Fruit fly (Drosophila melanogaster) whole organism, embryonic: Measurements from ENCODE around the gene CG13893.

Source experiments
- Aef1 ChIP-seq: fragments of 200-800 bp; sonication (Bioruptor generic); IDR thresholded peaks from 3 replicates; pipeline ENCODE4 v1.3.6; 2022; ENCODE audit warnings: missing biosample characterization, missing genetic modification characterization
- Antp ChIP-seq: fragments of 200-800 bp; sonication (Bioruptor generic); optimal IDR thresholded peaks from 3 replicates; lab custom pipeline; 2016; ENCODE audit warnings: missing biosample characterization, missing genetic modification characterization
- Bteb2 ChIP-seq: fragments of 200-800 bp; sonication (Bioruptor generic); optimal IDR thresholded peaks from 2 replicates; lab custom pipeline; 2016; ENCODE audit warnings: missing biosample characterization, missing genetic modification characterization
- CG11093 ChIP-seq: fragments of 200-800 bp; sonication (Bioruptor generic); IDR thresholded peaks from 3 replicates; pipeline ENCODE4 v1.3.6; 2022; ENCODE audit warnings: missing biosample characterization, missing genetic modification characterization
- CG11398 ChIP-seq: fragments of 200-800 bp; sonication (Bioruptor generic); optimal IDR thresholded peaks from 2 replicates; lab custom pipeline; 2016; ENCODE audit warnings: missing biosample characterization, missing genetic modification characterization
- CG13287 ChIP-seq: fragments of 200-800 bp; sonication (Bioruptor generic); IDR thresholded peaks from 2 replicates; pipeline ENCODE4 v1.3.6; 2022; ENCODE audit warnings: missing biosample characterization, missing genetic modification characterization; ENCODE audit not compliant: partially characterized antibody
- CG13624 ChIP-seq: fragments of 200-800 bp; sonication (Bioruptor generic); optimal IDR thresholded peaks from 2 replicates; lab custom pipeline; 2016; ENCODE audit warnings: missing biosample characterization, missing genetic modification characterization
- CG14860 ChIP-seq: fragments of 200-800 bp; sonication (Bioruptor generic); IDR thresholded peaks from 3 replicates; pipeline ENCODE4 v1.3.6; 2022; ENCODE audit warnings: missing biosample characterization, missing genetic modification characterization; ENCODE audit not compliant: partially characterized antibody
- CG30431 ChIP-seq: fragments of 200-800 bp; sonication (Bioruptor generic); optimal IDR thresholded peaks from 2 replicates; lab custom pipeline; 2017; ENCODE audit warnings: missing biosample characterization, missing genetic modification characterization
- CG32532 ChIP-seq: fragments of 200-800 bp; sonication (Bioruptor generic); IDR thresholded peaks from 2 replicates; pipeline ENCODE4 v1.3.6; 2022; ENCODE audit warnings: missing biosample characterization, missing genetic modification characterization
- CG3281 ChIP-seq: fragments of 200-800 bp; sonication (Bioruptor generic); optimal IDR thresholded peaks from 3 replicates; lab custom pipeline; 2017; ENCODE audit warnings: missing biosample characterization, mild to moderate bottlenecking, missing genetic modification characterization
- CG42726 ChIP-seq: fragments of 200-800 bp; sonication (Bioruptor generic); IDR thresholded peaks from 2 replicates; pipeline ENCODE4 v1.3.6; 2022; ENCODE audit warnings: missing biosample characterization, missing genetic modification characterization; ENCODE audit not compliant: partially characterized antibody
- CG4328 ChIP-seq: fragments of 200-800 bp; sonication (Bioruptor generic); optimal IDR thresholded peaks from 3 replicates; lab custom pipeline; 2017; ENCODE audit warnings: missing biosample characterization, missing genetic modification reagents, missing genetic modification characterization
- CG43689 ChIP-seq: fragments of 200-800 bp; sonication (Bioruptor generic); IDR thresholded peaks from 2 replicates; pipeline ENCODE4 v1.3.6; 2022; ENCODE audit warnings: missing biosample characterization, missing genetic modification characterization
- CG4424 ChIP-seq: fragments of 200-800 bp; sonication (Bioruptor generic); optimal IDR thresholded peaks from 3 replicates; lab custom pipeline; 2016; ENCODE audit warnings: missing biosample characterization, missing genetic modification characterization
- CG6765 ChIP-seq: fragments of 200-800 bp; sonication (Bioruptor generic); optimal IDR thresholded peaks from 3 replicates; lab custom pipeline; 2017; ENCODE audit warnings: missing biosample characterization, mild to moderate bottlenecking, missing genetic modification characterization
- CG8089 ChIP-seq: fragments of 200-800 bp; sonication (Bioruptor generic); optimal IDR thresholded peaks from 3 replicates; lab custom pipeline; 2016; ENCODE audit warnings: missing biosample characterization, missing genetic modification characterization
- CG8765 ChIP-seq: fragments of 200-800 bp; sonication (Bioruptor generic); IDR thresholded peaks from 2 replicates; pipeline ENCODE4 v1.3.6; 2022; ENCODE audit warnings: missing biosample characterization, missing genetic modification characterization
- CG9817 ChIP-seq: fragments of 200-800 bp; sonication (Bioruptor generic); optimal IDR thresholded peaks from 2 replicates; lab custom pipeline; 2018; ENCODE audit warnings: missing biosample characterization, mild to moderate bottlenecking, missing genetic modification characterization, moderate library complexity
- CTCF ChIP-seq: fragments of 200-800 bp; sonication (Bioruptor generic); optimal IDR thresholded peaks from 2 replicates; lab custom pipeline; 2017; ENCODE audit warnings: missing biosample characterization, mild to moderate bottlenecking, missing genetic modification characterization, moderate library complexity
- CrebB ChIP-seq: fragments of 200-800 bp; sonication (Bioruptor generic); optimal IDR thresholded peaks from 3 replicates; lab custom pipeline; 2018; ENCODE audit warnings: missing biosample characterization, mild to moderate bottlenecking, missing genetic modification characterization
- Doc3 ChIP-seq: fragments of 200-800 bp; sonication (Bioruptor generic); IDR thresholded peaks from 3 replicates; pipeline ENCODE4 v1.3.6; 2022; ENCODE audit warnings: missing biosample characterization, missing genetic modification characterization; ENCODE audit not compliant: partially characterized antibody
- GATAe ChIP-seq: fragments of 200-800 bp; sonication (Bioruptor generic); conservative IDR thresholded peaks from 2 replicates; pipeline ENCODE4 v1.3.6; 2022; ENCODE audit warnings: missing biosample characterization, missing genetic modification characterization
- HLH4C ChIP-seq: fragments of 200-800 bp; sonication (Bioruptor generic); IDR thresholded peaks from 3 replicates; pipeline ENCODE4 v1.3.6; 2022; ENCODE audit warnings: missing biosample characterization, missing genetic modification characterization; ENCODE audit not compliant: partially characterized antibody
- HmgD ChIP-seq: fragments of 200-800 bp; sonication (Bioruptor generic); optimal IDR thresholded peaks from 3 replicates; lab custom pipeline; 2016; ENCODE audit warnings: missing biosample characterization, missing genetic modification characterization
- Oaz ChIP-seq: fragments of 200-800 bp; sonication (Bioruptor generic); IDR thresholded peaks from 2 replicates; pipeline ENCODE4 v1.3.6; 2022; ENCODE audit warnings: missing biosample characterization, missing genetic modification characterization
- Poxn ChIP-seq: fragments of 200-800 bp; sonication (Bioruptor generic); IDR thresholded peaks from 2 replicates; pipeline ENCODE4 v1.3.6; 2022; ENCODE audit warnings: missing biosample characterization, missing genetic modification characterization
- Sin3A ChIP-seq: fragments of >200 bp; optimal IDR thresholded peaks from 2 replicates; lab custom pipeline; 2018
- ac ChIP-seq: fragments of 200-800 bp; sonication (Bioruptor generic); optimal IDR thresholded peaks from 3 replicates; lab custom pipeline; 2017; ENCODE audit warnings: missing biosample characterization, mild to moderate bottlenecking, missing genetic modification characterization
- cg ChIP-seq: fragments of 200-800 bp; sonication (Bioruptor generic); optimal IDR thresholded peaks from 3 replicates; lab custom pipeline; 2019; ENCODE audit warnings: missing biosample characterization, mild to moderate bottlenecking, missing genetic modification characterization, moderate library complexity
- chm ChIP-seq: fragments of 200-800 bp; sonication (Bioruptor generic); IDR thresholded peaks from 2 replicates; pipeline ENCODE4 v1.3.6; 2022; ENCODE audit warnings: missing biosample characterization, missing genetic modification characterization
- crp ChIP-seq, 2 experiments: fragments of 200-800 bp; sonication (Bioruptor generic); optimal IDR thresholded peaks; 2 replicates in 1 of 2; 3 replicates in 1 of 2; lab custom pipeline; 2017; ENCODE audit warnings: missing biosample characterization in 2 of 2, missing genetic modification characterization in 2 of 2, mild to moderate bottlenecking in 1 of 2, moderate library complexity in 1 of 2
- cwo ChIP-seq: fragments of 200-800 bp; sonication (Bioruptor generic); optimal IDR thresholded peaks from 3 replicates; lab custom pipeline; 2017; ENCODE audit warnings: missing biosample characterization, missing genetic modification characterization, mild to moderate bottlenecking, moderate library complexity, missing genetic modification reagents
- dan ChIP-seq: fragments of 200-800 bp; sonication (Bioruptor generic); IDR thresholded peaks from 2 replicates; pipeline ENCODE4 v1.3.6; 2022; ENCODE audit warnings: missing biosample characterization, missing genetic modification characterization
- dmrt99B ChIP-seq: fragments of 200-800 bp; sonication (Bioruptor generic); optimal IDR thresholded peaks from 2 replicates; lab custom pipeline; 2018; ENCODE audit warnings: missing biosample characterization, mild to moderate bottlenecking, missing genetic modification characterization, moderate library complexity
- ems ChIP-seq: fragments of 200-800 bp; sonication (Bioruptor generic); optimal IDR thresholded peaks from 3 replicates; lab custom pipeline; 2016; ENCODE audit warnings: missing biosample characterization, missing genetic modification characterization
- gce ChIP-seq: fragments of 200-800 bp; sonication (Bioruptor generic); IDR thresholded peaks from 3 replicates; pipeline ENCODE4 v1.3.6; 2022; ENCODE audit warnings: missing biosample characterization, missing genetic modification characterization
- grau ChIP-seq: fragments of 200-800 bp; optimal IDR thresholded peaks from 3 replicates; lab custom pipeline; 2019; ENCODE audit warnings: missing biosample characterization, mild to moderate bottlenecking, missing genetic modification characterization, moderate library complexity
- ham ChIP-seq: fragments of 200-800 bp; sonication (Bioruptor generic); IDR thresholded peaks from 2 replicates; pipeline ENCODE4 v1.3.6; 2022; ENCODE audit warnings: missing biosample characterization, missing genetic modification characterization
- lola ChIP-seq, 3 experiments: fragments of >200 bp in 2 of 3; fragments of 200-800 bp in 1 of 3; sonication (Bioruptor generic) in 1 of 3; optimal IDR thresholded peaks; 2 replicates each; lab custom pipeline; 2017 to 2019; ENCODE audit warnings: missing biosample characterization in 3 of 3, missing genetic modification characterization in 3 of 3, mild to moderate bottlenecking in 1 of 3, moderate library complexity in 1 of 3
- mam ChIP-seq: fragments of 200-800 bp; sonication (Bioruptor generic); optimal IDR thresholded peaks from 3 replicates; lab custom pipeline; 2016; ENCODE audit warnings: missing biosample characterization, missing genetic modification characterization
- psq ChIP-seq: fragments of 200-800 bp; sonication (Bioruptor generic); optimal IDR thresholded peaks from 2 replicates; lab custom pipeline; 2017; ENCODE audit warnings: missing biosample characterization, missing genetic modification characterization
- pzg ChIP-seq: fragments of 200-800 bp; sonication (Bioruptor generic); optimal IDR thresholded peaks from 3 replicates; lab custom pipeline; 2018; ENCODE audit warnings: missing biosample characterization, mild to moderate bottlenecking, missing genetic modification characterization, moderate library complexity
- repo ChIP-seq: fragments of 200-800 bp; sonication (Bioruptor generic); optimal IDR thresholded peaks from 2 replicates; lab custom pipeline; 2016; ENCODE audit warnings: missing biosample characterization, missing genetic modification characterization
- scrt ChIP-seq: fragments of 200-800 bp; sonication (Bioruptor generic); optimal IDR thresholded peaks from 2 replicates; lab custom pipeline; 2018; ENCODE audit warnings: missing biosample characterization, mild to moderate bottlenecking, missing genetic modification characterization, moderate library complexity
- slbo ChIP-seq: fragments of 200-800 bp; sonication (Bioruptor generic); IDR thresholded peaks from 2 replicates; pipeline ENCODE4 v1.3.6; 2022; ENCODE audit warnings: missing biosample characterization, missing genetic modification characterization
- sug ChIP-seq: fragments of 200-800 bp; optimal IDR thresholded peaks from 2 replicates; lab custom pipeline; 2019; ENCODE audit warnings: missing biosample characterization, mild to moderate bottlenecking, missing genetic modification characterization, moderate library complexity
- tll ChIP-seq, 2 experiments: fragments of 200-800 bp in 1 of 2; fragments of >200 bp in 1 of 2; sonication (Bioruptor generic) in 1 of 2; optimal IDR thresholded peaks; 2 replicates each; lab custom pipeline; 2017 to 2019; ENCODE audit warnings: missing biosample characterization in 2 of 2, missing genetic modification characterization in 2 of 2, mild to moderate bottlenecking in 1 of 2, moderate library complexity in 1 of 2
- ttk ChIP-seq: fragments of 200-800 bp; sonication (Bioruptor generic); IDR thresholded peaks from 2 replicates; pipeline ENCODE4 v2.1.2; 2022; ENCODE audit warnings: missing biosample characterization, missing genetic modification characterization
- unc-4 ChIP-seq: fragments of 200-800 bp; sonication (Bioruptor generic); IDR thresholded peaks from 2 replicates; pipeline ENCODE4 v1.3.6; 2022; ENCODE audit warnings: missing biosample characterization, missing genetic modification characterization; ENCODE audit not compliant: partially characterized antibody
- vvl ChIP-seq: fragments of 200-800 bp; sonication (Bioruptor generic); IDR thresholded peaks from 2 replicates; pipeline ENCODE4 v1.3.6; 2022; ENCODE audit warnings: missing biosample characterization, missing genetic modification characterization

The CG13893 gene

dm6 chr3L:552950-553349, 50.9 kb downstream of the CG13893 start (continued):
- TF ChIP-seq CG11093 (0 out of 3 replicates have a peak, but pooled peaks have one; percentile 47), CG14860 (GFP tag; lab: Robert Waterston, UW) (no peak), Bteb2 (GFP tag; lab: Kevin White, UChicago) (peak; percentile 64), CTCF (GFP tag; lab: Kevin White, UChicago) (peak; percentile 18), scrt (GFP tag; lab: Kevin White, UChicago) (peak; percentile 50), chm (GFP tag; lab: Robert Waterston, UW) (peak; percentile 70; the same call in 1 of the 2 replicates), Doc3 (GFP tag; lab: Robert Waterston, UW) (no peak), mam (GFP tag; lab: Kevin White, UChicago) (peak; percentile 72), CG13624 (GFP tag; lab: Kevin White, UChicago) (peak; percentile 54), vvl (peak; percentile 88), ttk (GFP tag; lab: Robert Waterston, UW) (peak; percentile 55; the same call in 1 of the 2 replicates), CrebB (tag; lab: Kevin White, UChicago) (peak; percentile 72), dmrt99B (tag; lab: Kevin White, UChicago) (peak; percentile 83), CG13287 (GFP tag; lab: Robert Waterston, UW) (no peak), ham (GFP tag; lab: Robert Waterston, UW) (no peak), CG43689 (GFP tag; lab: Robert Waterston, UW) (peak; percentile 51), CG42726 (GFP tag; lab: Robert Waterston, UW) (no peak), CG4424 (GFP tag; lab: Kevin White, UChicago) (peak; percentile 70), slbo (GFP tag; lab: Robert Waterston, UW) (peak; percentile 82), HmgD (GFP tag; lab: Kevin White, UChicago) (peak; percentile 45), gce (GFP tag; lab: Robert Waterston, UW) (peak; percentile 55; the same call in 1 of the 3 replicates), psq (no peak), ems (GFP tag; lab: Kevin White, UChicago) (peak; percentile 57), Antp (GFP tag; lab: Kevin White, UChicago) (peak; percentile 82), CG11398 (peak; percentile 74), CG4328 (GFP tag; lab: Kevin White, UChicago) (peak; percentile 2), cwo (peak; percentile 75), repo (GFP tag; lab: Kevin White, UChicago) (peak; percentile 53), lola (GFP tag; optimal IDR thresholded peaks at IDR 0.05; lab: Kevin White, UChicago) (no peak), grau (tag; lab: Kevin White, UChicago) (peak; percentile 71), HLH4C (GFP tag; lab: Robert Waterston, UW) (no peak), dan (GFP tag; lab: Robert Waterston, UW) (no peak), tll (GFP tag; optimal IDR thresholded peaks at IDR 0.05; lab: Kevin White, UChicago) (no peak), sug (tag; lab: Kevin White, UChicago) (peak; percentile 19), Oaz (GFP tag; lab: Robert Waterston, UW) (peak; percentile 67), CG3281 (peak; percentile 55), pzg (GFP tag; lab: Kevin White, UChicago) (no peak), CG30431 (GFP tag; lab: Kevin White, UChicago) (peak; percentile 40), CG8765 (GFP tag; lab: Robert Waterston, UW) (no peak), Aef1 (peak; percentile 43; the same call in 1 of the 3 replicates), GATAe (no peak), CG32532 (GFP tag; lab: Robert Waterston, UW) (peak; percentile 76), CG8089 (GFP tag; lab: Kevin White, UChicago) (peak; percentile 52), Poxn (GFP tag; lab: Robert Waterston, UW) (no peak), cg (GFP tag; lab: Kevin White, UChicago) (peak; percentile 31), ac (no peak), CG6765 (GFP tag; lab: Kevin White, UChicago) (peak; percentile 34), CG9817 (peak; percentile 70), unc-4 (GFP tag; lab: Robert Waterston, UW) (no peak), crp (GFP tag; optimal IDR thresholded peaks at IDR 0.05; lab: Kevin White, UChicago) (peak in 1 of 2 experiments; percentile 7), Sin3A (lab: Kevin White, UChicago) (no peak)
